Fruit fly (Drosophila melanogaster): Measurements from ENCODE around the gene PIG-C.

- no peak for TF ChIP-seq psq (optimal IDR thresholded peaks at IDR 0.05)
- TF ChIP-seq insv (optimal IDR thresholded peaks at IDR 0.05): no peak
These were observed 27.9 kb downstream of the PIG-C start, which contains the start of gene CG12009 for dm6 chr3L:3291159-3291558.
